Worm (Caenorhabditis elegans): ENCODE data around the gene spp-18.

- TF ChIP-seq nhr-11 (tag; optimal IDR thresholded peaks at IDR 0.05) = no peak
- TF ChIP-seq hlh-4 (tag; optimal IDR thresholded peaks at IDR 0.05) = no peak
- TF ChIP-seq lin-39 (tag; optimal IDR thresholded peaks at IDR 0.05) = no peak
- TF ChIP-seq irx-1 (tag; optimal IDR thresholded peaks at IDR 0.05) = no peak
- no peak for TF ChIP-seq efl-1 (optimal IDR thresholded peaks at IDR 0.05)
- peak in 1 of 2 experiments; percentile 83 for TF ChIP-seq efl-1 (GFP tag; optimal IDR thresholded peaks at IDR 0.05 in 1 of 2)
These were observed 30.8 kb downstream of the spp-18 start, which contains the start of gene W09C2.8 for ce11 chrIV:9624275-9624674.
